Worm (Caenorhabditis elegans) whole organism, L1 larva: ENCODE data around the gene brd-1.
A peak's percentile ranks its signal among the peaks of the same experiment; 100 is the strongest.

Source experiments
- C04F5.9 ChIP-seq: sonication (generic microtip); optimal IDR thresholded peaks from 2 replicates; lab custom pipeline; 2016; ENCODE audit warnings: missing genetic modification characterization, missing compliant biosample characterization
- C16A3.4 ChIP-seq: fragments of 150-350 bp; optimal IDR thresholded peaks from 2 replicates; lab custom pipeline; 2014; ENCODE audit warnings: missing biosample characterization, missing genetic modification characterization
- Y116A8C.19 ChIP-seq: sonication (generic microtip); optimal IDR thresholded peaks from 2 replicates; lab custom pipeline; 2016; ENCODE audit warnings: missing compliant biosample characterization, missing genetic modification characterization, borderline replicate concordance
- aha-1 ChIP-seq: fragments of 150-350 bp; optimal IDR thresholded peaks from 2 replicates; lab custom pipeline; 2014; ENCODE audit warnings: missing biosample characterization, missing genetic modification characterization
- ama-1 ChIP-seq: fragments of 150-350 bp; optimal IDR thresholded peaks from 2 replicates; lab custom pipeline; 2014
- blmp-1 ChIP-seq: fragments of 150-350 bp; optimal IDR thresholded peaks from 2 replicates; lab custom pipeline; 2014; ENCODE audit warnings: missing biosample characterization, missing genetic modification characterization
- ceh-82 ChIP-seq, 3 experiments: fragments of 150-350 bp in 1 of 3; sonication (generic microtip) in 2 of 3; optimal IDR thresholded peaks; 2 replicates each; lab custom pipeline; 2014 to 2017; ENCODE audit warnings: missing biosample characterization in 3 of 3, missing genetic modification characterization in 3 of 3
- ceh-88 ChIP-seq: fragments of 200-800 bp; sonication (Bioruptor generic); IDR thresholded peaks from 2 replicates; pipeline ENCODE4 v1.3.6; 2022; ENCODE audit warnings: missing genetic modification characterization, missing compliant biosample characterization
- dpl-1 ChIP-seq, 3 experiments: fragments of 150-350 bp in 2 of 3; sonication (generic microtip) in 1 of 3; optimal IDR thresholded peaks; 2 replicates each; lab custom pipeline; 2014 to 2017; ENCODE audit warnings: missing biosample characterization in 3 of 3, missing genetic modification characterization in 3 of 3, missing genetic modification reagents in 3 of 3
- efl-1 ChIP-seq, 4 experiments: fragments of 150-350 bp; optimal IDR thresholded peaks in 3 of 4; peaks in 1 of 4; 1 replicate in 1 of 4; 2 replicates in 3 of 4; lab custom pipeline; 2014; ENCODE audit warnings: missing biosample characterization in 2 of 4, missing genetic modification characterization in 2 of 4, missing genetic modification reagents in 2 of 4
- egl-27 ChIP-seq, 2 experiments: fragments of 150-350 bp in 1 of 2; sonication (generic microtip); optimal IDR thresholded peaks; 3 replicates each; lab custom pipeline; 2017 to 2018; ENCODE audit warnings: missing biosample characterization in 2 of 2, missing genetic modification characterization in 2 of 2, missing genetic modification reagents in 2 of 2
- elt-2 ChIP-seq: sonication (generic microtip); optimal IDR thresholded peaks from 2 replicates; lab custom pipeline; 2016; ENCODE audit warnings: missing genetic modification characterization, mild to moderate bottlenecking, inconsistent platforms, missing compliant biosample characterization, missing genetic modification reagents
- elt-3 ChIP-seq, 6 experiments: fragments of 150-350 bp in 1 of 6; sonication (generic microtip); optimal IDR thresholded peaks; 2 replicates each; lab custom pipeline; 2017 to 2018; ENCODE audit warnings: missing biosample characterization in 6 of 6, missing genetic modification characterization in 6 of 6, inconsistent platforms in 1 of 6
- irx-1 ChIP-seq: sonication (generic microtip); optimal IDR thresholded peaks from 2 replicates; lab custom pipeline; 2016; ENCODE audit warnings: missing genetic modification characterization, missing compliant biosample characterization
- isw-1 ChIP-seq: fragments of 200-800 bp; sonication (Bioruptor generic); IDR thresholded peaks from 2 replicates; pipeline ENCODE4 v1.3.6; 2022; ENCODE audit warnings: missing genetic modification characterization, missing compliant biosample characterization
- lin-14 ChIP-seq: fragments of 200-800 bp; sonication (Bioruptor generic); optimal IDR thresholded peaks from 2 replicates; lab custom pipeline; 2018; ENCODE audit warnings: mild to moderate bottlenecking, missing genetic modification characterization, moderate library complexity, missing compliant biosample characterization
- lin-15B ChIP-seq: fragments of 150-350 bp; sonication (generic microtip); optimal IDR thresholded peaks from 3 replicates; lab custom pipeline; 2014; ENCODE audit warnings: missing biosample characterization, missing genetic modification characterization
- lin-35 ChIP-seq, 2 experiments: fragments of 150-350 bp; optimal IDR thresholded peaks; 2 replicates each; lab custom pipeline; 2014; ENCODE audit warnings: missing biosample characterization in 2 of 2, missing genetic modification characterization in 2 of 2, missing genetic modification reagents in 2 of 2
- lir-3 ChIP-seq: sonication (generic microtip); optimal IDR thresholded peaks from 2 replicates; lab custom pipeline; 2016; ENCODE audit warnings: mild to moderate bottlenecking, missing genetic modification characterization, moderate library complexity, missing compliant biosample characterization; ENCODE audit not compliant: poor library complexity
- lsy-2 ChIP-seq, 2 experiments: fragments of 150-350 bp; optimal IDR thresholded peaks; 2 replicates each; lab custom pipeline; 2014; ENCODE audit warnings: missing biosample characterization in 2 of 2, missing genetic modification characterization in 2 of 2
- mdl-1 ChIP-seq, 2 experiments: fragments of 150-350 bp; optimal IDR thresholded peaks; 2 replicates each; lab custom pipeline; 2014 to 2017; ENCODE audit warnings: missing biosample characterization in 2 of 2, missing genetic modification characterization in 2 of 2, inconsistent platforms in 1 of 2
- mep-1 ChIP-seq: fragments of 150-350 bp; optimal IDR thresholded peaks from 2 replicates; lab custom pipeline; 2014; ENCODE audit warnings: missing biosample characterization, missing genetic modification characterization
- nhr-19 ChIP-seq: fragments of 200-800 bp; sonication (Bioruptor generic); conservative IDR thresholded peaks from 2 replicates; pipeline ENCODE4 v1.3.6; 2022; ENCODE audit warnings: missing genetic modification characterization, missing compliant biosample characterization
- nhr-20 ChIP-seq: sonication (generic microtip); optimal IDR thresholded peaks from 2 replicates; lab custom pipeline; 2016; ENCODE audit warnings: mild to moderate bottlenecking, missing genetic modification characterization, missing compliant biosample characterization
- nhr-47 ChIP-seq: sonication (generic microtip); optimal IDR thresholded peaks from 2 replicates; lab custom pipeline; 2016; ENCODE audit warnings: mild to moderate bottlenecking, missing genetic modification characterization, moderate library complexity, missing compliant biosample characterization
- nhr-71 ChIP-seq: sonication (generic microtip); optimal IDR thresholded peaks from 2 replicates; lab custom pipeline; 2016; ENCODE audit warnings: mild to moderate bottlenecking, missing genetic modification characterization, moderate library complexity, missing compliant biosample characterization
- nhr-77 ChIP-seq: fragments of 150-350 bp; optimal IDR thresholded peaks from 2 replicates; lab custom pipeline; 2014; ENCODE audit warnings: missing biosample characterization, missing genetic modification characterization
- nhr-85 ChIP-seq: sonication (generic microtip); peaks from one replicate; lab custom pipeline; 2016; ENCODE audit warnings: missing genetic modification characterization, inconsistent platforms, missing compliant biosample characterization
- nhr-90 ChIP-seq: sonication (generic microtip); optimal IDR thresholded peaks from 2 replicates; lab custom pipeline; 2016; ENCODE audit warnings: mild to moderate bottlenecking, missing genetic modification characterization, missing compliant biosample characterization; ENCODE audit not compliant: poor library complexity
- pag-3 ChIP-seq: sonication (generic microtip); optimal IDR thresholded peaks from 2 replicates; lab custom pipeline; 2017; ENCODE audit warnings: missing genetic modification characterization, mild to moderate bottlenecking, missing compliant biosample characterization, antibody characterized with exemption, borderline replicate concordance; ENCODE audit not compliant: insufficient read depth
- rnt-1 ChIP-seq: sonication (generic microtip); optimal IDR thresholded peaks from 2 replicates; lab custom pipeline; 2016; ENCODE audit warnings: mild to moderate bottlenecking, missing genetic modification characterization, moderate library complexity, missing compliant biosample characterization
- skn-1 ChIP-seq: fragments of 150-350 bp; optimal IDR thresholded peaks from 2 replicates; lab custom pipeline; 2014; ENCODE audit warnings: missing biosample characterization, missing genetic modification characterization
- snu-23 ChIP-seq: sonication (generic microtip); optimal IDR thresholded peaks from 2 replicates; lab custom pipeline; 2016; ENCODE audit warnings: missing genetic modification characterization, missing compliant biosample characterization
- swsn-7 ChIP-seq: sonication (generic microtip); optimal IDR thresholded peaks from 2 replicates; lab custom pipeline; 2016; ENCODE audit warnings: missing genetic modification characterization, missing compliant biosample characterization
- tbx-2 ChIP-seq: sonication (generic microtip); optimal IDR thresholded peaks from 2 replicates; lab custom pipeline; 2016; ENCODE audit warnings: missing genetic modification characterization, missing compliant biosample characterization
- unc-130 ChIP-seq: fragments of 150-350 bp; optimal IDR thresholded peaks from 2 replicates; lab custom pipeline; 2017; ENCODE audit warnings: missing biosample characterization, missing genetic modification characterization, inconsistent platforms
- unc-86 ChIP-seq: sonication (generic microtip); optimal IDR thresholded peaks from 2 replicates; lab custom pipeline; 2016; ENCODE audit warnings: missing genetic modification characterization, missing compliant biosample characterization
- unc-98 ChIP-seq: fragments of 200-800 bp; sonication (Bioruptor generic); IDR thresholded peaks from 2 replicates; pipeline ENCODE4 v1.3.6; 2022; ENCODE audit warnings: missing genetic modification characterization, missing compliant biosample characterization
- xbp-1 ChIP-seq: sonication (generic microtip); optimal IDR thresholded peaks from 2 replicates; lab custom pipeline; 2016; ENCODE audit warnings: missing genetic modification characterization, missing compliant biosample characterization
- ztf-4 ChIP-seq: fragments of 150-350 bp; optimal IDR thresholded peaks from 2 replicates; lab custom pipeline; 2014; ENCODE audit warnings: missing biosample characterization, missing genetic modification characterization

Gene brd-1

ce11 chrIII:6859482-6859881 is 29.8 kb downstream of the brd-1 start, which contains the start of gene clec-158:
TSS of gene clec-158 (minus strand) at chrIII:6859582.
- TF ChIP-seq isw-1 (GFP tag; lab: Robert Waterston, UW) (no peak), ztf-4 (tag; lab: Kevin White, UChicago) (no peak), nhr-47 (tag; lab: Kevin White, UChicago) (no peak), aha-1 (tag; lab: Kevin White, UChicago) (no peak), skn-1 (tag; lab: Kevin White, UChicago) (no peak), unc-130 (tag; lab: Kevin White, UChicago) (no peak), mdl-1 (tag; optimal IDR thresholded peaks at IDR 0.05; lab: Kevin White, UChicago) (no peak), C04F5.9 (no peak), mep-1 (tag; lab: Kevin White, UChicago) (no peak), Y116A8C.19 (tag; lab: Kevin White, UChicago) (no peak), xbp-1 (tag; lab: Kevin White, UChicago) (no peak), lin-14 (GFP tag; lab: Kevin White, UChicago) (no peak), unc-98 (GFP tag; lab: Robert Waterston, UW) (no peak), pag-3 (tag; lab: Kevin White, UChicago) (no peak), ama-1 (no peak), ceh-88 (GFP tag; lab: Robert Waterston, UW) (no peak)
- TF ChIP-seq, all 84 proteins: peak for 0

- TF ChIP-seq nhr-77: no peak
- peak; percentile 33 to 70 for TF ChIP-seq lin-35 (GFP tag; optimal IDR thresholded peaks at IDR 0.05; lab: Kevin White, UChicago)
- TF ChIP-seq rnt-1: peak; percentile 39
- peak; percentile 70 for TF ChIP-seq nhr-71 (tag; lab: Kevin White, UChicago)
- TF ChIP-seq blmp-1 (tag; lab: Kevin White, UChicago): peak; percentile 92
- peak in 2 of 6 experiments; percentile 1 to 51 for TF ChIP-seq elt-3 (tag; optimal IDR thresholded peaks at IDR 0.05; lab: Kevin White, UChicago)
- no peak for TF ChIP-seq unc-86 (tag; lab: Kevin White, UChicago)
- no peak for TF ChIP-seq Y116A8C.19 (tag; lab: Kevin White, UChicago)
- TF ChIP-seq nhr-85: peak; percentile 80
- TF ChIP-seq snu-23 (GFP tag; lab: Kevin White, UChicago): peak; percentile 78
- peak; percentile 11 for TF ChIP-seq lir-3
- peak in 1 of 2 experiments; percentile 56 for TF ChIP-seq mdl-1 (tag; optimal IDR thresholded peaks at IDR 0.05; lab: Kevin White, UChicago)
- TF ChIP-seq elt-2 (tag; lab: Kevin White, UChicago): peak; percentile 67
- no peak for TF ChIP-seq lin-15B (tag; lab: Kevin White, UChicago)
- TF ChIP-seq nhr-47 (tag; lab: Kevin White, UChicago): peak; percentile 5
- no peak for TF ChIP-seq egl-27 (tag; optimal IDR thresholded peaks at IDR 0.05; lab: Kevin White, UChicago)
- no peak for TF ChIP-seq swsn-7
- no peak for TF ChIP-seq irx-1 (tag; lab: Kevin White, UChicago)
- peak; percentile 36 to 45 (median 40) for TF ChIP-seq dpl-1 (GFP tag; optimal IDR thresholded peaks at IDR 0.05; lab: Kevin White, UChicago)
- TF ChIP-seq C16A3.4 (tag; lab: Kevin White, UChicago): peak; percentile 42
- TF ChIP-seq mep-1 (tag; lab: Kevin White, UChicago): peak; percentile 76
- peak; percentile 83 for TF ChIP-seq lin-14 (GFP tag; lab: Kevin White, UChicago)
- peak; percentile 40 for TF ChIP-seq tbx-2
- TF ChIP-seq nhr-19 (GFP tag; lab: Robert Waterston, UW): peak; percentile 42
- TF ChIP-seq nhr-20 (tag; lab: Kevin White, UChicago): peak; percentile 69
- TF ChIP-seq lsy-2 (tag; optimal IDR thresholded peaks at IDR 0.05; lab: Kevin White, UChicago): peak; percentile 33 to 72
- TF ChIP-seq efl-1 (optimal IDR thresholded peaks at IDR 0.05; lab: Kevin White, UChicago): peak; percentile 22 to 49
- TF ChIP-seq efl-1 (GFP tag; optimal IDR thresholded peaks at IDR 0.05 in 1 of 2; lab: Kevin White, UChicago): peak in 1 of 2 experiments; percentile 22
- TF ChIP-seq ceh-82 (tag; optimal IDR thresholded peaks at IDR 0.05; lab: Kevin White, UChicago): peak in 1 of 3 experiments; percentile 9
- TF ChIP-seq xbp-1 (tag; lab: Kevin White, UChicago): peak; percentile 29
- TF ChIP-seq unc-130 (tag; lab: Kevin White, UChicago): peak; percentile 37
- peak; percentile 34 for TF ChIP-seq nhr-90 (tag; lab: Kevin White, UChicago)
- TF ChIP-seq, all 84 proteins: peak for 24
These were observed 31.9 kb downstream of the brd-1 start for ce11 chrIII:6857390-6857848.
